Worm (Caenorhabditis elegans): Measurements from ENCODE around the gene F46B6.12.

The F46B6.12 gene

DNA sequence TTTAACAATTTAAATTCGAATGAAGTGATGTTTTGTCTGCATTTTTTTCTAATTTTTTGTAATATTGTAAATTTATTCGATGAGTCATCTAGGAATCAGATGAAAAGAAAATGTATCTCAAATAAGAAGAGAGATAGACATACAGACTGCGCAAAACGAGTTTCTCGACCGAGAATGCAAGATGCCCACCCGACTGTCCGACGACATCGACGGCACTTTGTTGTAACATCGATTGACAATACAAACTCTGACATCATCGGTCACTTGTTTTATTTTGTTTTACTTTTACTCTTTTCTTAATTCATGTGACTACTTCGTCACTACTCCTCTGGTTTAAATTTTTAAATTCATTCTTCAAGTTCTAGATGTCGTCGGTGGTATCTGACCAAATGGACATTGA lies 34.8 kb downstream of the F46B6.12 start, which contains the start of gene sta-2 (continued):
- TF ChIP-seq ces-1 (GFP tag; optimal IDR thresholded peaks at IDR 0.05) = no peak
- TF ChIP-seq ztf-7 (tag; optimal IDR thresholded peaks at IDR 0.05) = no peak
- TF ChIP-seq duxl-1 (tag; optimal IDR thresholded peaks at IDR 0.05; ENCODE audit: poor library complexity) = no peak
- TF ChIP-seq dmd-6 (GFP tag; IDR thresholded peaks at IDR 0.05) = no peak
- peak; percentile 19 for TF ChIP-seq hlh-11 (tag; optimal IDR thresholded peaks at IDR 0.05)
- no peak for TF ChIP-seq zfp-2 (tag; optimal IDR thresholded peaks at IDR 0.05)
- peak; percentile 57 for TF ChIP-seq hlh-30 (tag; optimal IDR thresholded peaks at IDR 0.05; ENCODE audit: insufficient read depth)
- TF ChIP-seq mep-1 (tag; optimal IDR thresholded peaks at IDR 0.05) = peak; percentile 0

DNA sequence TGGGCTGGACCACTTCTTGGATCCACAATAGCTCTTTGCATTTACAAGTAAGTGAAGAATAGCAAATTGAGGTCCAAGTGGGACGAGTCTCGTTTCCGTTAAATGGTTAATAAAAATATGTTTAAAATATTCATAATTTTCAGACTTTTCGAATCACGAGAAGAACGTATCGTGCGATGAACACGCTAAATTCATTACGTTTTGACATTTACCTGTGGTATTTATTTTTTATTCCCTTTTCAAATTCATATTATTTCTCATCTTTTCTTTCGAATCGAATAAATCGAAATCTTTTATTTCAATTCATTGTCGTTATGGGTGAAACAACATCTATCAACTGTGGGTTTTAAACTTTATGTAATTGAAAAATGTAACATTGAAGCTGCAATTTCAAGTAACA lies 36.2 kb downstream of the F46B6.12 start, which contains the start of gene marc-1:
TSS of gene marc-1 (plus strand) at position 301 of the 400 bp plus-strand sequence.
- no peak for TF ChIP-seq ceh-44 (GFP tag; IDR thresholded peaks at IDR 0.05)
- TF ChIP-seq nhr-10 (tag; optimal IDR thresholded peaks at IDR 0.05) = no peak
- no peak for TF ChIP-seq dmd-6 (GFP tag; IDR thresholded peaks at IDR 0.05)
- no peak for TF ChIP-seq ceh-20 (GFP tag; IDR thresholded peaks at IDR 0.05)
- TF ChIP-seq zfp-2 (tag; optimal IDR thresholded peaks at IDR 0.05) = no peak
- no peak for TF ChIP-seq R02D3.7 (tag; optimal IDR thresholded peaks at IDR 0.05)
- no peak for TF ChIP-seq nhr-102 (tag; optimal IDR thresholded peaks at IDR 0.05)
- no peak for TF ChIP-seq nhr-237 (tag; optimal IDR thresholded peaks at IDR 0.05)
- no peak for TF ChIP-seq nhr-25 (tag; optimal IDR thresholded peaks at IDR 0.05; ENCODE audit: borderline replicate concordance, insufficient read depth)
- no peak for TF ChIP-seq snpc-4 (tag; optimal IDR thresholded peaks at IDR 0.05)
- TF ChIP-seq pqm-1 (tag; optimal IDR thresholded peaks at IDR 0.05) = no peak
- TF ChIP-seq dmd-9 (GFP tag; IDR thresholded peaks at IDR 0.05) = no peak
- no peak for TF ChIP-seq mxl-2 (GFP tag; conservative IDR thresholded peaks at IDR 0.05)
- no peak for TF ChIP-seq madf-5 (GFP tag; IDR thresholded peaks at IDR 0.05)
- TF ChIP-seq nhr-6 (tag; optimal IDR thresholded peaks at IDR 0.05) = no peak
- no peak for TF ChIP-seq egl-27 (tag; optimal IDR thresholded peaks at IDR 0.05)
- TF ChIP-seq F10B5.3 (tag; optimal IDR thresholded peaks at IDR 0.05) = no peak

DNA sequence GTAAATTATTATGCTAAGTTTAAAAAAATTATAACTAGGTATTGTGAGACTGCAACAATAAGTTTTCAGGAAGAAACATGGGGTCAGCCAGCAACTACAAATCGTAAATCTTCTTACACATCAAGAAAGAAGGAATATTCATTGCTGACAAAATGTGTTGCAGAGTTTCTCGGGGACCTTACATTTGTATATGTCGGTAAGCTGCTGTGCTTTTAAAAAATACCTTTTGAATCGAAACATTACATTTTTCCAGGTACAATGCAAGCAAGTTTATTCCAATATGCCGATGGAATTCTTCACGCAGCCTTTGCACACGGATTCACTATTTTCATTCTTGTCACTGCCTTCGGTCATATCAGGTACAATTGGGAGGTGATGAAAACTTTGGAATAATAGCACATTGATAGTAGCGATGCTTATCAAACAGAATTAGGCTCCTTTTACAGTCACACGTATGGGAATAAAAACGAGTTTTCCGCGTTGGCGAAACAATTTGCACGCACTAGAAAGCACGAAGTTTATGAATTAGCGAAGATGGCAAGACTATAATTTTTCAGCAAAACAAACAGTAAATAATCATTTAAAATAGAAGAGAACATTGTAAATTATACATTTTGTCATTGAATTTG lies 37.4 kb downstream of the F46B6.12 start:
- TF ChIP-seq nhr-237 (tag; optimal IDR thresholded peaks at IDR 0.05) = no peak
- TF ChIP-seq ceh-20 (GFP tag; IDR thresholded peaks at IDR 0.05) = no peak
- no peak for TF ChIP-seq T26A8.4 (GFP tag; IDR thresholded peaks at IDR 0.05)
- TF ChIP-seq snpc-4 (tag; optimal IDR thresholded peaks at IDR 0.05) = no peak
- no peak for TF ChIP-seq lin-39 (tag; optimal IDR thresholded peaks at IDR 0.05)
- no peak for TF ChIP-seq ZK337.2 (GFP tag; IDR thresholded peaks at IDR 0.05)
- TF ChIP-seq nhr-28 (tag; optimal IDR thresholded peaks at IDR 0.05) = peak; percentile 32
- no peak for TF ChIP-seq gei-8 (GFP tag; optimal IDR thresholded peaks at IDR 0.05)
- peak; percentile 53 for TF ChIP-seq dmd-6 (GFP tag; IDR thresholded peaks at IDR 0.05)
- peak in 1 of 2 experiments; percentile 52 for TF ChIP-seq unc-62 (GFP tag; optimal IDR thresholded peaks at IDR 0.05 in 1 of 2)
- TF ChIP-seq unc-62 (tag; optimal IDR thresholded peaks at IDR 0.05) = no peak
- no peak for TF ChIP-seq spr-3 (GFP tag; optimal IDR thresholded peaks at IDR 0.05)
- TF ChIP-seq nhr-76 (tag; optimal IDR thresholded peaks at IDR 0.05) = no peak
- no peak for TF ChIP-seq dmd-9 (GFP tag; IDR thresholded peaks at IDR 0.05)
- TF ChIP-seq fos-1 (tag; optimal IDR thresholded peaks at IDR 0.05) = no peak
- TF ChIP-seq arid-1 (GFP tag; conservative IDR thresholded peaks at IDR 0.05) = no peak
- no peak for TF ChIP-seq daf-16 (GFP tag; optimal IDR thresholded peaks at IDR 0.05)
- peak; percentile 36 for TF ChIP-seq daf-16 (tag; optimal IDR thresholded peaks at IDR 0.05)
- TF ChIP-seq Y75B8A.6 (GFP tag; IDR thresholded peaks at IDR 0.05) = no peak
- TF ChIP-seq mes-2 (tag; optimal IDR thresholded peaks at IDR 0.05; ENCODE audit: poor library complexity, severe bottlenecking) = no peak
- TF ChIP-seq hlh-11 (tag; optimal IDR thresholded peaks at IDR 0.05) = peak; percentile 38
- peak; percentile 72 for TF ChIP-seq pqm-1 (tag; optimal IDR thresholded peaks at IDR 0.05)
- no peak for TF ChIP-seq nhr-77 (tag; optimal IDR thresholded peaks at IDR 0.05)
- TF ChIP-seq tra-1 (GFP tag; IDR thresholded peaks at IDR 0.05) = no peak
- TF ChIP-seq snpc-1.2 (GFP tag; IDR thresholded peaks at IDR 0.05) = no peak
- TF ChIP-seq nhr-48 (tag; optimal IDR thresholded peaks at IDR 0.05) = no peak
- no peak for TF ChIP-seq daf-12 (tag; optimal IDR thresholded peaks at IDR 0.05)
- TF ChIP-seq jun-1 (tag; optimal IDR thresholded peaks at IDR 0.05) = no peak
